Worm (Caenorhabditis elegans) whole organism, L2 larva: ENCODE results near the gene Y57G11B.2.

Experiments
- Y55F3AM.14 ChIP-seq: fragments of 200-800 bp; sonication (Bioruptor generic); optimal IDR thresholded peaks from 2 replicates; lab custom pipeline; 2018; ENCODE audit warnings: mild to moderate bottlenecking, missing genetic modification characterization, missing compliant biosample characterization
- ceh-16 ChIP-seq: fragments of 150-350 bp; optimal IDR thresholded peaks from 2 replicates; lab custom pipeline; 2014; ENCODE audit warnings: missing biosample characterization, missing genetic modification characterization
- dmd-4 ChIP-seq: sonication (generic microtip); optimal IDR thresholded peaks from 2 replicates; lab custom pipeline; 2017; ENCODE audit warnings: missing biosample characterization, missing genetic modification characterization
- elt-1 ChIP-seq: fragments of 150-350 bp; optimal IDR thresholded peaks from 2 replicates; lab custom pipeline; 2014; ENCODE audit warnings: missing biosample characterization, missing genetic modification characterization
- elt-3 ChIP-seq: sonication (generic microtip); optimal IDR thresholded peaks from 2 replicates; lab custom pipeline; 2017; ENCODE audit warnings: missing biosample characterization, missing genetic modification characterization
- gmeb-1 ChIP-seq: fragments of 150-350 bp; optimal IDR thresholded peaks from 2 replicates; lab custom pipeline; 2014; ENCODE audit warnings: missing biosample characterization, missing genetic modification characterization
- lin-13 ChIP-seq: fragments of 150-350 bp; optimal IDR thresholded peaks from 2 replicates; lab custom pipeline; 2014; ENCODE audit warnings: missing biosample characterization, missing genetic modification reagents, missing genetic modification characterization
- nhr-10 ChIP-seq: sonication (generic microtip); optimal IDR thresholded peaks from 2 replicates; lab custom pipeline; 2017; ENCODE audit warnings: missing biosample characterization, missing genetic modification characterization
- nhr-11 ChIP-seq: fragments of 150-350 bp; optimal IDR thresholded peaks from 2 replicates; lab custom pipeline; 2014; ENCODE audit warnings: missing biosample characterization, missing genetic modification characterization
- nhr-237 ChIP-seq: fragments of 150-350 bp; optimal IDR thresholded peaks from 2 replicates; lab custom pipeline; 2014; ENCODE audit warnings: missing biosample characterization, missing genetic modification characterization
- unc-39 ChIP-seq: fragments of 150-350 bp; optimal IDR thresholded peaks from 2 replicates; lab custom pipeline; 2014; ENCODE audit warnings: missing biosample characterization, missing genetic modification characterization
- ztf-4 ChIP-seq: fragments of 150-350 bp; optimal IDR thresholded peaks from 2 replicates; lab custom pipeline; 2014; ENCODE audit warnings: missing biosample characterization, missing genetic modification characterization

DNA sequence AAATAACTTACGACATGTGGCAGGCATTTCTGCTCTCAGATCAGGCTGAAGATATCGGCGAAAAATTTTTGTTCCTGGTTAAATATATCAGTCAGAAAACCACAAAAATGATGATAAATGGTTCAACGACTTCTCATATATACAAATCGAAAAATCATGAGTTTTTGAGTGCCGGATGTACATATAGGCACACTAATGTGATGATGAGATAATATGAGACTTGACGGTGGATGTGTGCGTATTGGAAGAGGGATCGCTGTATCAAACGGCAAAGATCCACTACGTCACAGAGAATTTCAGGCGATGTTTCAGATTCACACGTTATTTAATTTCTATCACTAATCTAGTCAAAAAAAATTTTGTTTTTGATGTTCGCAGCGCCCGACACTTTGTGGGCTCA, 7.4 kb downstream of the Y57G11B.2 start, which contains the start of gene glb-34:
- TF ChIP-seq elt-1 (tag; lab: Kevin White, UChicago), result no peak
- no peak for TF ChIP-seq Y55F3AM.14 (GFP tag; lab: Kevin White, UChicago)
- no peak for TF ChIP-seq nhr-10
- TF ChIP-seq elt-3 (tag; lab: Kevin White, UChicago), result no peak
- no peak for TF ChIP-seq dmd-4 (tag; lab: Kevin White, UChicago)
- no peak for TF ChIP-seq ztf-4
- no peak for TF ChIP-seq nhr-11 (tag; lab: Kevin White, UChicago)
- TF ChIP-seq unc-39 (tag; lab: Kevin White, UChicago), result no peak
- no peak for TF ChIP-seq gmeb-1 (tag; lab: Kevin White, UChicago)
- no peak for TF ChIP-seq lin-13 (GFP tag; lab: Kevin White, UChicago)
- no peak for TF ChIP-seq nhr-237 (tag; lab: Kevin White, UChicago)
- no peak for TF ChIP-seq ceh-16 (tag; lab: Kevin White, UChicago)
